Fruit fly (Drosophila melanogaster): ENCODE measurements around the gene bchs.

Gene bchs

DNA sequence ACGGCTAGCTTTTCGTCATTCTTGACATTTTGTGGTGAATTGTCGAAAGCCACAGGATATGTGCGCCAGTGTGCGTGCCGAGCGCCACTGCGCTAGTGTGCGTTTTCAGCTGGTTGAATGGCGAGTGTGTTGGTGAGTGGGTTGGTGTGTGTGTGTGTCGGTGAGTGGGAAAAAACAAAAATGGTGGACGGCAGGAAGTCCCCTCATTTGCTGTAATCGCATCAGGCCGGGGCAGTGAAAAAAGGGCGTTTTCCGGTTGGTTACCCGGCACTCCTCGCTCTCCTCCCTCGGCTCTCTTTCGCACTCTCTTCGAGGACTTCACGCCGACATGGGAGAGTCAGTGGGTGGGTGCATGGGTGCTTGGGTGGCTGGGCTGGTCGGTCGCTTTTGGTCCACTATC is 18.2 kb downstream of the bchs start (continued):
- TF ChIP-seq CG7357 (GFP tag; IDR thresholded peaks at IDR 0.05) (no peak), ssp (GFP tag; IDR thresholded peaks at IDR 0.05) (no peak), CG2875 (GFP tag; optimal IDR thresholded peaks at IDR 0.05) (no peak), CG18599 (GFP tag; optimal IDR thresholded peaks at IDR 0.05) (no peak), CG3281 (GFP tag; optimal IDR thresholded peaks at IDR 0.05) (no peak), Trl (optimal IDR thresholded peaks at IDR 0.05) (peak; percentile 32 to 36), Trl (GFP tag; optimal IDR thresholded peaks at IDR 0.05) (no peak), CG33557 (GFP tag; optimal IDR thresholded peaks at IDR 0.05) (no peak), crol (GFP tag; IDR thresholded peaks at IDR 0.05) (peak; percentile 62), sc (optimal IDR thresholded peaks at IDR 0.05) (no peak), sc (GFP tag; optimal IDR thresholded peaks at IDR 0.05) (no peak), CG18476 (GFP tag; optimal IDR thresholded peaks at IDR 0.05) (no peak), Nf-YA (GFP tag; IDR thresholded peaks at IDR 0.05) (peak; percentile 53), gcm (GFP tag; optimal IDR thresholded peaks at IDR 0.05) (no peak), Sin3A (optimal IDR thresholded peaks at IDR 0.05) (no peak), wor (GFP tag; IDR thresholded peaks at IDR 0.05) (no peak), bcd (GFP tag; optimal IDR thresholded peaks at IDR 0.05) (no peak)

DNA sequence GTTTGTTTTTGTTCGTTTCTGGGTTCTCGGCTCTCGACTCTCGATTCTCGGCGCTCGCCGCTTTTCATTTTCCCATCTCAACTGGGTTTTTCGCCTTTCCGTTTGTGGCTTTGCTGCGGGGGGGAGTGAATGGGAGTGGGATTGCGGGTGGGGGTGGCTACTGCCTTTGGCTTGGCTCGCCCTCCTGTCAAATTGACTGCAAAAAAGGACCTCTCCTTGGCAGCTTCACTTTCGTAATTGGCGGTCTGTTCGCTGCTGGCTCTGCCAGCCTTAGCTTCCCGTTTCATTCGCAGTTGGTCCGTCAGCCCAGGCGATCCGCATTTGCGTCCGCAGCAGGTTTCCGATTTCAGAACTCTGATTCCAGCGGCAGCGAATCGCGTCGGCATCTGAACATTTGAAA is 18.7 kb downstream of the bchs start, which contains the start of gene dsf:
Gene dsf (plus strand): TSS at position 301 of the 400 bp plus-strand sequence.
- TF ChIP-seq vnd (GFP tag; IDR thresholded peaks at IDR 0.05; ENCODE audit: partially characterized antibody) = 0 out of 3 replicates have a peak, but pooled peaks have one; percentile 11
- no peak for TF ChIP-seq jigr1 (GFP tag; IDR thresholded peaks at IDR 0.05)
- 0 out of 3 replicates have a peak, but pooled peaks have one; percentile 11 for TF ChIP-seq dysf (GFP tag; IDR thresholded peaks at IDR 0.05)

DNA sequence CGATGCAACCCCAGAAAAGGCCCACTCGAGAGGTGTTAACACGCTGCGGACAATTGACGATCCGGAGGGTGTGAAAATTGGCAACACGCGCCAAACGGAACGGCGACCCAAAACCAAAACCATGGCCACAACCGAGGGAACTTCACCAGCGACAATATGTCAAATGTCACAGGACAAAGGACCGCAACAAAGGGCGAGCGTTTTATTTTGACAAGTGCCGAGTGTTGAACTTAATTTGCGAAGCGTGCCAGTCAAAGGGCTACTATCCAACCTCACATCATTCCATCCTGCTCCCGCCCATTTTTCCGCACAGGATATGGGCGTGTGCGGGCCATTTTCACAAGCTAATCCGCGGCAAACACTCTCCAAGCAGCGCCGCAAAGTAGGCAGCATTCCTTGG is 20.4 kb downstream of the bchs start:
- TF ChIP-seq MESR4 (GFP tag; optimal IDR thresholded peaks at IDR 0.05) (no peak), dysf (GFP tag; IDR thresholded peaks at IDR 0.05) (0 out of 3 replicates have a peak, but pooled peaks have one; percentile 5), D (optimal IDR thresholded peaks at IDR 0.05) (no peak), D (GFP tag; optimal IDR thresholded peaks at IDR 0.05) (peak; percentile 60), Mrtf (GFP tag; IDR thresholded peaks at IDR 0.05) (peak; percentile 14; the same call in 1 of the 3 replicates), Hey (tag; optimal IDR thresholded peaks at IDR 0.05) (peak; percentile 81)

DNA sequence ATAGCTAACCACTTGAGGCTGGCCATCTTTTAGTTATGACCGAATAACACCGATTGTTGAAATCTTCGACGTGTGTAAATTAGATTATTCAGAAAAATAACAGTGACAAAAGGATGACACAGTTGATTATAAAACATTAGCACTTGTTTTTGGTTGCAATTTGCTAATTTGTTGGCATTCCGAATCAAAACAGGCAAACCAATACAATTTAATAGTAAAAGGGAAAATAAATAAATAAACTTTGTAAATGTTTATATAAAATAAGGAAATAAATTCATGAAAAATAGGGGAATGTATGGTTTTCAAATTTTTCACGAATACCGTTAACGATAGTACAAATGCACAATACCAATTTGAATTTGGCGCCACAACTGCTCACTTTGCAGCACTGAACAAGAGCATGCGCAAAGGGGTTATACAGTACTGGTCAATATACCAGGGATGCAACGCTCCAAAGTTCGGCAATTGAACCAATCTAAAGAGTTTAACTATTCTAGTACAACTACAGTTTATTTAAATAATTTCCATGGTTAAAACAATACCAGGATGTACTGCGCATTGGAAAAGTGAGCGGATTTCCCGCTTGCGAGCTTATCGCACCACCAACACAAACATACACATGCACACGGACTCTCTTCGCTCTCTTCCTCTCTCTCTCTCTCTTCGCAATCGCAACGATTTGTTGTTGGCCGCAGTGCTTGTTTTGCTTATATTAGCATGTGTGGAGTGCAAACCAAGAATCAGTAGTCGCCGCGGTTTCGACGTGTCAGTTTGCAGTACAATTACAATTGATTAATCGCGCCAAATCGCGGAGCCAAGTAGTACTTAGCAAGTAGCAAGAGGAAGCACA is 36.5 kb downstream of the bchs start, which contains the start of the genes Sfp26Ad and Gpdh1:
Gene Sfp26Ad (minus strand): TSS at position 76 of the 850 bp plus-strand sequence.
Gene Gpdh1 (plus strand): TSS at position 415 of the 850 bp plus-strand sequence.
- TF ChIP-seq Sox102F (GFP tag; optimal IDR thresholded peaks at IDR 0.05) = peak; percentile 65
- TF ChIP-seq Myb (GFP tag; optimal IDR thresholded peaks at IDR 0.05) = peak; percentile 71
- peak; percentile 63 for TF ChIP-seq Scr (GFP tag; IDR thresholded peaks at IDR 0.05; ENCODE audit: partially characterized antibody)
- peak; percentile 94; the same call in 3 of the 4 replicates for TF ChIP-seq chinmo (GFP tag; IDR thresholded peaks at IDR 0.05; ENCODE audit: partially characterized antibody)
- peak; percentile 50 for TF ChIP-seq CG3995 (GFP tag; optimal IDR thresholded peaks at IDR 0.05)
- TF ChIP-seq btn (GFP tag; optimal IDR thresholded peaks at IDR 0.05) = peak; percentile 11
- TF ChIP-seq zen2 (GFP tag; IDR thresholded peaks at IDR 0.05; ENCODE audit: partially characterized antibody) = no peak
- peak; percentile 40; the same call in 1 of the 2 replicates for TF ChIP-seq ranshi (GFP tag; IDR thresholded peaks at IDR 0.05)
- peak; percentile 87 for TF ChIP-seq CG11456 (GFP tag; IDR thresholded peaks at IDR 0.05)
- TF ChIP-seq CG10366 (GFP tag; IDR thresholded peaks at IDR 0.05) = peak; percentile 64
- TF ChIP-seq CG13287 (GFP tag; IDR thresholded peaks at IDR 0.05; ENCODE audit: partially characterized antibody) = peak; percentile 67
- peak; percentile 64 for TF ChIP-seq CG10654 (GFP tag; optimal IDR thresholded peaks at IDR 0.05)
- no peak for TF ChIP-seq pros (GFP tag; optimal IDR thresholded peaks at IDR 0.05)
- peak; percentile 46; the same call in 1 of the 3 replicates for TF ChIP-seq Mrtf (GFP tag; IDR thresholded peaks at IDR 0.05)
- TF ChIP-seq h (optimal IDR thresholded peaks at IDR 0.05) = no peak
- TF ChIP-seq stc (GFP tag; IDR thresholded peaks at IDR 0.05) = peak; percentile 46
- TF ChIP-seq CG31365 (tag; optimal IDR thresholded peaks at IDR 0.05) = peak; percentile 26
- peak; percentile 45 for TF ChIP-seq CG33557 (GFP tag; optimal IDR thresholded peaks at IDR 0.05)
- peak; percentile 59 for TF ChIP-seq slp2 (GFP tag; optimal IDR thresholded peaks at IDR 0.05)
- peak; percentile 36 for TF ChIP-seq sqz (GFP tag; optimal IDR thresholded peaks at IDR 0.05)
- TF ChIP-seq Optix (GFP tag; IDR thresholded peaks at IDR 0.05) = 0 out of 3 replicates have a peak, but pooled peaks have one; percentile 40
- peak; percentile 79 for TF ChIP-seq gem (tag; optimal IDR thresholded peaks at IDR 0.05)
- peak; percentile 47 for TF ChIP-seq CG6854 (GFP tag; optimal IDR thresholded peaks at IDR 0.05)
